Worm (Caenorhabditis elegans): ENCODE results near the gene R02F11.3.
"Not testable (repeated sequence)": the region's sequence is repeated elsewhere in the genome, so short reads cannot be mapped to it uniquely, and the experiment has no call there.

Gene R02F11.3

ce11 chrV:4777388-4777986 is 28.3 kb downstream of the R02F11.3 start, which contains the start of gene C18G1.1:
C18G1.1 (plus strand) TSS chrV:4777960.
- TF ChIP-seq lin-13 (tag; optimal IDR thresholded peaks at IDR 0.05) (no peak), lin-32 (GFP tag; optimal IDR thresholded peaks at IDR 0.05) (no peak), ceh-43 (GFP tag; optimal IDR thresholded peaks at IDR 0.05) (no peak), nhr-2 (tag; optimal IDR thresholded peaks at IDR 0.05) (no peak), hlh-1 (tag; optimal IDR thresholded peaks at IDR 0.05) (peak; percentile 89), zip-8 (tag; optimal IDR thresholded peaks at IDR 0.05) (no peak), drap-1 (GFP tag; optimal IDR thresholded peaks at IDR 0.05) (no peak), unc-120 (tag; optimal IDR thresholded peaks at IDR 0.05; ENCODE audit: poor library complexity, severe bottlenecking) (peak; percentile 26), nhr-12 (tag; optimal IDR thresholded peaks at IDR 0.05) (no peak), elt-3 (tag; optimal IDR thresholded peaks at IDR 0.05) (no peak), unc-62 (GFP tag; optimal IDR thresholded peaks at IDR 0.05) (peak; percentile 99)

ce11 chrV:4775140-4775539 is 30.6 kb downstream of the R02F11.3 start:
- TF ChIP-seq flh-1 (GFP tag; optimal IDR thresholded peaks at IDR 0.05): no peak
- TF ChIP-seq zip-8 (tag; optimal IDR thresholded peaks at IDR 0.05): no peak
- no peak for TF ChIP-seq sem-2 (GFP tag; optimal IDR thresholded peaks at IDR 0.05)
- no peak for TF ChIP-seq nhr-2 (tag; optimal IDR thresholded peaks at IDR 0.05)
- no peak for TF ChIP-seq lin-13 (tag; optimal IDR thresholded peaks at IDR 0.05)
- TF ChIP-seq unc-120 (tag; optimal IDR thresholded peaks at IDR 0.05; ENCODE audit: poor library complexity, severe bottlenecking): peak; percentile 29
- no peak for TF ChIP-seq mab-5 (tag; optimal IDR thresholded peaks at IDR 0.05)

- TF ChIP-seq nhr-237 (tag; optimal IDR thresholded peaks at IDR 0.05): no peak
- TF ChIP-seq snpc-4 (tag; optimal IDR thresholded peaks at IDR 0.05): no peak
- no peak for TF ChIP-seq bed-3 (GFP tag; optimal IDR thresholded peaks at IDR 0.05)
- TF ChIP-seq unc-120 (tag; optimal IDR thresholded peaks at IDR 0.05; ENCODE audit: poor library complexity, severe bottlenecking): no peak
- TF ChIP-seq cnd-1 (tag; optimal IDR thresholded peaks at IDR 0.05): no peak
- no peak for TF ChIP-seq mls-2 (tag; optimal IDR thresholded peaks at IDR 0.05)
- TF ChIP-seq unc-39 (tag; optimal IDR thresholded peaks at IDR 0.05): no peak
- TF ChIP-seq M03D4.4 (tag; optimal IDR thresholded peaks at IDR 0.05): no peak
- no peak for TF ChIP-seq mep-1 (tag; optimal IDR thresholded peaks at IDR 0.05)
- TF ChIP-seq lin-13 (tag; optimal IDR thresholded peaks at IDR 0.05): no peak
- TF ChIP-seq hlh-1 (tag; optimal IDR thresholded peaks at IDR 0.05): no peak
- TF ChIP-seq nhr-2 (tag; optimal IDR thresholded peaks at IDR 0.05): no peak
- TF ChIP-seq blmp-1 (tag; optimal IDR thresholded peaks at IDR 0.05): no peak
These were observed 35.3 kb downstream of the R02F11.3 start, which contains the start of gene elt-7 for ce11 chrV:4770408-4770947. elt-7 (plus strand) TSS chrV:4770670.

- TF ChIP-seq mls-2 (tag; optimal IDR thresholded peaks at IDR 0.05): no peak
These were observed 36.1 kb downstream of the R02F11.3 start, which contains the start of gene C18G1.9 for ce11 chrV:4769633-4770032. C18G1.9 (minus strand) TSS chrV:4769733.

- no peak for TF ChIP-seq lsy-2 (tag; optimal IDR thresholded peaks at IDR 0.05)
- no peak for TF ChIP-seq ceh-43 (GFP tag; optimal IDR thresholded peaks at IDR 0.05)
- no peak for TF ChIP-seq unc-39 (tag; optimal IDR thresholded peaks at IDR 0.05)
- no peak for TF ChIP-seq tbx-8 (GFP tag; optimal IDR thresholded peaks at IDR 0.05)
- TF ChIP-seq nhr-12 (tag; optimal IDR thresholded peaks at IDR 0.05): no peak
- no peak for TF ChIP-seq zip-8 (tag; optimal IDR thresholded peaks at IDR 0.05)
- TF ChIP-seq elt-3 (tag; optimal IDR thresholded peaks at IDR 0.05): no peak
- no peak for TF ChIP-seq ham-2 (GFP tag; optimal IDR thresholded peaks at IDR 0.05)
- TF ChIP-seq ces-1 (GFP tag; optimal IDR thresholded peaks at IDR 0.05): no peak
These were observed 39.2 kb downstream of the R02F11.3 start, which contains the start of gene C18G1.8 for ce11 chrV:4766501-4766900. C18G1.8 (minus strand) TSS chrV:4766601.

ce11 chrV:4760674-4761073 is 45.1 kb downstream of the R02F11.3 start, which contains the start of gene bgnt-1.4:
bgnt-1.4 (plus strand) TSS chrV:4760974.
- not testable (repeated sequence) for TF ChIP-seq ceh-83 (GFP tag; optimal IDR thresholded peaks at IDR 0.05); unc-39 (tag; optimal IDR thresholded peaks at IDR 0.05); ham-2 (GFP tag; optimal IDR thresholded peaks at IDR 0.05)
